Fruit fly (Drosophila melanogaster): Measurements from ENCODE around the gene asl.

asl gene

dm6 chr3R:5647705-5648568 lies 41.6 kb upstream of the asl start:
- no peak for TF ChIP-seq psq (GFP tag; optimal IDR thresholded peaks at IDR 0.05)
- no peak for TF ChIP-seq Hr83 (GFP tag; optimal IDR thresholded peaks at IDR 0.05; ENCODE audit: poor library complexity, severe bottlenecking)
- TF ChIP-seq ey (GFP tag; optimal IDR thresholded peaks at IDR 0.05): peak; percentile 31
- no peak for TF ChIP-seq Myc (optimal IDR thresholded peaks at IDR 0.05)
- TF ChIP-seq N (GFP tag; optimal IDR thresholded peaks at IDR 0.05): peak; percentile 46
- peak; percentile 35 for TF ChIP-seq HLH106 (tag; optimal IDR thresholded peaks at IDR 0.05)
- TF ChIP-seq Jra (GFP tag; optimal IDR thresholded peaks at IDR 0.05): peak; percentile 26
- TF ChIP-seq GATAd (GFP tag; optimal IDR thresholded peaks at IDR 0.05): no peak
- TF ChIP-seq brk (GFP tag; optimal IDR thresholded peaks at IDR 0.05): no peak
- TF ChIP-seq Dfd (GFP tag; optimal IDR thresholded peaks at IDR 0.05): no peak
- TF ChIP-seq OdsH (GFP tag; optimal IDR thresholded peaks at IDR 0.05): peak; percentile 18
- TF ChIP-seq h (GFP tag; optimal IDR thresholded peaks at IDR 0.05): peak; percentile 66
- no peak for TF ChIP-seq Sp1 (GFP tag; optimal IDR thresholded peaks at IDR 0.05)
- TF ChIP-seq Mio (GFP tag; optimal IDR thresholded peaks at IDR 0.05): no peak
- no peak for TF ChIP-seq jim (GFP tag; optimal IDR thresholded peaks at IDR 0.05)
- TF ChIP-seq dsf (GFP tag; optimal IDR thresholded peaks at IDR 0.05; ENCODE audit: borderline replicate concordance): no peak
- TF ChIP-seq Hnf4 (GFP tag; optimal IDR thresholded peaks at IDR 0.05): no peak
- no peak for TF ChIP-seq Hr78 (GFP tag; optimal IDR thresholded peaks at IDR 0.05)
- no peak for TF ChIP-seq Dif (GFP tag; optimal IDR thresholded peaks at IDR 0.05; ENCODE audit: partially characterized antibody)
- TF ChIP-seq br (GFP tag; optimal IDR thresholded peaks at IDR 0.05): peak; percentile 49
- TF ChIP-seq Rel (GFP tag; optimal IDR thresholded peaks at IDR 0.05): no peak
- peak; percentile 10 for TF ChIP-seq Rel (tag; optimal IDR thresholded peaks at IDR 0.05)
- peak; percentile 31 for TF ChIP-seq rgr (GFP tag; optimal IDR thresholded peaks at IDR 0.05)
- TF ChIP-seq foxo (GFP tag; optimal IDR thresholded peaks at IDR 0.05): peak in 1 of 2 experiments; percentile 36
- TF ChIP-seq lola (GFP tag; optimal IDR thresholded peaks at IDR 0.05): no peak
- no peak for TF ChIP-seq fru (GFP tag; optimal IDR thresholded peaks at IDR 0.05)

dm6 chr3R:5643421-5643820 lies 37.1 kb upstream of the asl start:
- no peak for TF ChIP-seq h (GFP tag; optimal IDR thresholded peaks at IDR 0.05)
- no peak for TF ChIP-seq Hr78 (GFP tag; optimal IDR thresholded peaks at IDR 0.05)
- no peak for TF ChIP-seq Rel (GFP tag; optimal IDR thresholded peaks at IDR 0.05)
- no peak for TF ChIP-seq Rel (tag; optimal IDR thresholded peaks at IDR 0.05)
- no peak for TF ChIP-seq usp (GFP tag; optimal IDR thresholded peaks at IDR 0.05)
- no peak for TF ChIP-seq Hr83 (GFP tag; optimal IDR thresholded peaks at IDR 0.05; ENCODE audit: poor library complexity, severe bottlenecking)
- TF ChIP-seq OdsH (GFP tag; optimal IDR thresholded peaks at IDR 0.05): no peak
- TF ChIP-seq lola (GFP tag; optimal IDR thresholded peaks at IDR 0.05): no peak

- no peak for TF ChIP-seq foxo (GFP tag; optimal IDR thresholded peaks at IDR 0.05)
- no peak for TF ChIP-seq br (GFP tag; optimal IDR thresholded peaks at IDR 0.05)
- peak; percentile 1 for TF ChIP-seq OdsH (GFP tag; optimal IDR thresholded peaks at IDR 0.05)
- no peak for TF ChIP-seq Abd-B (GFP tag; optimal IDR thresholded peaks at IDR 0.05)
- TF ChIP-seq Hr83 (GFP tag; optimal IDR thresholded peaks at IDR 0.05; ENCODE audit: poor library complexity, severe bottlenecking): peak; percentile 19
- TF ChIP-seq ey (GFP tag; optimal IDR thresholded peaks at IDR 0.05): peak; percentile 37
- TF ChIP-seq Vsx2 (GFP tag; optimal IDR thresholded peaks at IDR 0.05; ENCODE audit: partially characterized antibody): no peak
- no peak for TF ChIP-seq Myc (optimal IDR thresholded peaks at IDR 0.05)
- peak; percentile 36 for TF ChIP-seq HLH106 (tag; optimal IDR thresholded peaks at IDR 0.05)
- peak; percentile 41 for TF ChIP-seq psq (GFP tag; optimal IDR thresholded peaks at IDR 0.05)
- TF ChIP-seq dl (GFP tag; optimal IDR thresholded peaks at IDR 0.05; ENCODE audit: insufficient read depth in 1 of 2, partially characterized antibody in 2 of 2): no peak
- no peak for TF ChIP-seq pan (optimal IDR thresholded peaks at IDR 0.05)
- TF ChIP-seq sv (GFP tag; optimal IDR thresholded peaks at IDR 0.05): peak; percentile 32
Measured at dm6 chr3R:5636519-5637430, 30.4 kb upstream of the asl start, which contains the start of the genes CG31548 and CG12170. Gene CG31548, minus strand, starts transcription at chr3R:5636852. Gene CG12170, plus strand, starts transcription at chr3R:5637234.
